Worm (Caenorhabditis elegans) whole organism, young adult: ENCODE data around the gene vab-1.

Source experiments
- B0261.1 ChIP-seq: sonication (generic microtip); optimal IDR thresholded peaks from 2 replicates; lab custom pipeline; 2016; ENCODE audit warnings: mild to moderate bottlenecking, missing genetic modification characterization, moderate library complexity, missing compliant biosample characterization
- B0336.3 ChIP-seq: fragments of 200-800 bp; sonication (Bioruptor generic); IDR thresholded peaks from 2 replicates; pipeline ENCODE4 v1.3.6; 2022; ENCODE audit warnings: missing genetic modification characterization, missing compliant biosample characterization
- C17E4.6 ChIP-seq: fragments of 200-800 bp; sonication (Bioruptor generic); IDR thresholded peaks from 2 replicates; pipeline ENCODE4 v1.3.6; 2022; ENCODE audit warnings: missing genetic modification reagents, missing genetic modification characterization, missing compliant biosample characterization
- F10E7.11 ChIP-seq: sonication (generic microtip); optimal IDR thresholded peaks from 2 replicates; lab custom pipeline; 2017; ENCODE audit warnings: mild to moderate bottlenecking, missing genetic modification characterization, moderate library complexity, missing compliant biosample characterization
- F22D6.2 ChIP-seq: sonication (generic microtip); optimal IDR thresholded peaks from 2 replicates; lab custom pipeline; 2016; ENCODE audit warnings: mild to moderate bottlenecking, missing genetic modification characterization, missing compliant biosample characterization
- F52B5.7 ChIP-seq: sonication (generic microtip); optimal IDR thresholded peaks from 2 replicates; lab custom pipeline; 2016; ENCODE audit warnings: mild to moderate bottlenecking, missing genetic modification characterization, missing compliant biosample characterization
- Y67H2A.10 ChIP-seq: fragments of 200-800 bp; sonication (Bioruptor generic); conservative IDR thresholded peaks from 2 replicates; pipeline ENCODE4 v1.3.6; 2022; ENCODE audit warnings: missing genetic modification reagents, missing genetic modification characterization, missing compliant biosample characterization
- Y79H2A.3 ChIP-seq: fragments of 200-800 bp; sonication (Bioruptor generic); conservative IDR thresholded peaks from 2 replicates; pipeline ENCODE4 v1.3.6; 2022; ENCODE audit warnings: missing genetic modification reagents, missing genetic modification characterization, missing compliant biosample characterization
- atf-7 ChIP-seq: sonication (generic microtip); optimal IDR thresholded peaks from 2 replicates; lab custom pipeline; 2017; ENCODE audit warnings: mild to moderate bottlenecking, missing genetic modification characterization, missing compliant biosample characterization
- attf-5 ChIP-seq: fragments of 200-800 bp; sonication (Bioruptor generic); optimal IDR thresholded peaks from 2 replicates; lab custom pipeline; 2018; ENCODE audit warnings: mild to moderate bottlenecking, missing genetic modification characterization, missing compliant biosample characterization
- bed-1 ChIP-seq: fragments of 200-800 bp; sonication (Bioruptor generic); IDR thresholded peaks from 2 replicates; pipeline ENCODE4 v1.3.6; 2022; ENCODE audit warnings: missing genetic modification reagents, missing genetic modification characterization, missing compliant biosample characterization
- ccch-3 ChIP-seq: fragments of 200-800 bp; sonication (Bioruptor generic); optimal IDR thresholded peaks from 2 replicates; lab custom pipeline; 2018; ENCODE audit warnings: mild to moderate bottlenecking, missing genetic modification characterization, missing compliant biosample characterization
- ceh-27 ChIP-seq: fragments of 200-800 bp; sonication (Bioruptor generic); optimal IDR thresholded peaks from 2 replicates; lab custom pipeline; 2018; ENCODE audit warnings: mild to moderate bottlenecking, missing genetic modification characterization, moderate library complexity, missing compliant biosample characterization
- ceh-40 ChIP-seq: fragments of 200-800 bp; sonication (Bioruptor generic); IDR thresholded peaks from 2 replicates; pipeline ENCODE4 v1.3.6; 2022; ENCODE audit warnings: missing genetic modification characterization, missing compliant biosample characterization
- ceh-91 ChIP-seq: fragments of 200-800 bp; sonication (Bioruptor generic); IDR thresholded peaks from 2 replicates; pipeline ENCODE4 v1.3.6; 2022; ENCODE audit warnings: missing genetic modification reagents, missing genetic modification characterization, missing compliant biosample characterization
- gei-17 ChIP-seq: fragments of 200-800 bp; sonication (Bioruptor generic); optimal IDR thresholded peaks from 2 replicates; lab custom pipeline; 2018; ENCODE audit warnings: mild to moderate bottlenecking, missing genetic modification characterization, missing compliant biosample characterization
- hrde-1 ChIP-seq: sonication (generic microtip); optimal IDR thresholded peaks from 2 replicates; lab custom pipeline; 2016; ENCODE audit warnings: missing genetic modification characterization, mild to moderate bottlenecking, missing compliant biosample characterization, moderate library complexity, missing genotype, missing genetic modification reagents, borderline replicate concordance
- lag-1 ChIP-seq: fragments of 200-800 bp; sonication (Bioruptor generic); IDR thresholded peaks from 2 replicates; pipeline ENCODE4 v1.3.6; 2022; ENCODE audit warnings: missing genetic modification reagents, missing genetic modification characterization, missing compliant biosample characterization
- let-526 ChIP-seq: fragments of 200-800 bp; sonication (Bioruptor generic); IDR thresholded peaks from 2 replicates; pipeline ENCODE4 v1.3.6; 2022; ENCODE audit warnings: missing genetic modification reagents, missing genetic modification characterization, missing compliant biosample characterization
- lin-26 ChIP-seq: fragments of 200-800 bp; sonication (Bioruptor generic); IDR thresholded peaks from 2 replicates; pipeline ENCODE4 v1.3.6; 2022; ENCODE audit warnings: missing genetic modification reagents, missing genetic modification characterization, missing compliant biosample characterization
- lir-1 ChIP-seq: fragments of 200-800 bp; sonication (Bioruptor generic); conservative IDR thresholded peaks from 2 replicates; pipeline ENCODE4 v1.3.6; 2022; ENCODE audit warnings: missing genetic modification reagents, missing genetic modification characterization, missing compliant biosample characterization
- madf-10 ChIP-seq: sonication (generic microtip); optimal IDR thresholded peaks from 2 replicates; lab custom pipeline; 2016; ENCODE audit warnings: mild to moderate bottlenecking, missing genetic modification characterization, missing compliant biosample characterization
- madf-6 ChIP-seq: fragments of 200-800 bp; sonication (Bioruptor generic); IDR thresholded peaks from 2 replicates; pipeline ENCODE4 v1.3.6; 2022; ENCODE audit warnings: missing genetic modification reagents, missing genetic modification characterization, missing compliant biosample characterization
- madf-8 ChIP-seq: fragments of 200-800 bp; sonication (Bioruptor generic); conservative IDR thresholded peaks from 2 replicates; pipeline ENCODE4 v1.3.6; 2022; ENCODE audit warnings: missing genetic modification reagents, missing genetic modification characterization, missing compliant biosample characterization
- mel-28 ChIP-seq: sonication (generic microtip); optimal IDR thresholded peaks from 2 replicates; lab custom pipeline; 2016; ENCODE audit warnings: borderline replicate concordance, mild to moderate bottlenecking, missing genetic modification characterization, missing compliant biosample characterization
- mxl-1 ChIP-seq: sonication (generic microtip); optimal IDR thresholded peaks from 2 replicates; lab custom pipeline; 2016; ENCODE audit warnings: missing genetic modification characterization, missing compliant biosample characterization
- pha-4 ChIP-seq: fragments of 150-350 bp; sonication (generic microtip); optimal IDR thresholded peaks from 2 replicates; lab custom pipeline; 2014; ENCODE audit warnings: missing biosample characterization, missing genetic modification reagents, missing genetic modification characterization
- snpc-1.1 ChIP-seq: sonication (generic microtip); optimal IDR thresholded peaks from 2 replicates; lab custom pipeline; 2017; ENCODE audit warnings: missing genetic modification characterization, mild to moderate bottlenecking, missing compliant biosample characterization, antibody characterized with exemption, moderate library complexity, missing genotype, missing genetic modification reagents; ENCODE audit not compliant: insufficient read depth
- snpc-1.3 ChIP-seq: sonication (generic microtip); optimal IDR thresholded peaks from 2 replicates; lab custom pipeline; 2017; ENCODE audit warnings: missing genetic modification characterization, mild to moderate bottlenecking, missing compliant biosample characterization, antibody characterized with exemption, moderate library complexity, missing genotype, missing genetic modification reagents; ENCODE audit not compliant: insufficient read depth
- somi-1 ChIP-seq: fragments of 200-800 bp; sonication (Bioruptor generic); optimal IDR thresholded peaks from 2 replicates; lab custom pipeline; 2018; ENCODE audit warnings: mild to moderate bottlenecking, missing genetic modification characterization, missing compliant biosample characterization
- sptf-2 ChIP-seq: fragments of 200-800 bp; sonication (Bioruptor generic); optimal IDR thresholded peaks from 2 replicates; lab custom pipeline; 2018; ENCODE audit warnings: mild to moderate bottlenecking, missing genetic modification characterization, missing compliant biosample characterization
- tbp1 ChIP-seq: fragments of 200-800 bp; sonication (Bioruptor generic); optimal IDR thresholded peaks from 2 replicates; lab custom pipeline; 2018; ENCODE audit warnings: mild to moderate bottlenecking, missing genetic modification characterization, missing compliant biosample characterization
- unc-62 ChIP-seq: fragments of 150-350 bp; optimal IDR thresholded peaks from 2 replicates; lab custom pipeline; 2014; ENCODE audit warnings: missing biosample characterization, missing genetic modification reagents, missing genetic modification characterization
- xnd-1 ChIP-seq: sonication (generic microtip); optimal IDR thresholded peaks from 2 replicates; lab custom pipeline; 2016; ENCODE audit warnings: missing genotype, missing genetic modification reagents, missing genetic modification characterization, missing compliant biosample characterization
- zfh-2 ChIP-seq: fragments of 200-800 bp; sonication (Bioruptor generic); conservative IDR thresholded peaks from 2 replicates; pipeline ENCODE4 v1.3.6; 2022; ENCODE audit warnings: missing genetic modification reagents, missing genetic modification characterization, missing compliant biosample characterization
- ztf-18 ChIP-seq: sonication (generic microtip); optimal IDR thresholded peaks from 2 replicates; lab custom pipeline; 2016; ENCODE audit warnings: missing genotype, mild to moderate bottlenecking, missing genetic modification characterization, missing compliant biosample characterization
- ztf-26 ChIP-seq: sonication (generic microtip); optimal IDR thresholded peaks from 2 replicates; lab custom pipeline; 2017; ENCODE audit warnings: missing genetic modification characterization, missing compliant biosample characterization
- ztf-3 ChIP-seq: fragments of 200-800 bp; sonication (Bioruptor generic); optimal IDR thresholded peaks from 2 replicates; lab custom pipeline; 2018; ENCODE audit warnings: mild to moderate bottlenecking, missing genetic modification characterization, missing compliant biosample characterization

The vab-1 gene

DNA sequence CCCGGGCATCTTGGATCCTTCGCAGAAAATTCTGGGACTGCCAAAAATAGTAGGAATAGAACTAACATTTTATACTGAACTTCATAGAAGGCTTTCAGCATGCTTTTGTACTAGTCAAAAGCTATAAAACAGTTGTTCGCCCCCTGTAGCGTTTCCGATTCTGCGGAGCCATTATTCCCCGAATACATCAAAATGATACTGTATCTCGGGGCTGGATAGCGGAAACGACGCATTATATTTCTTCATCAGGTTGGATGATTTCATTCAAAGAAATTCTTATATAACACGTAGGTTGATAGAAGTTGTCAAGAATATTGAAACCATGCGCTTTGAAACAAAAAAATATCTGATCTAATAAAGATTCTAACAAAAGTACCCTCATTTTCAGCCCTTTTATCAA is 46.2 kb downstream of the vab-1 start, which contains the start of gene clec-137:
TSS of gene clec-137 (minus strand) at position 101 of the 400 bp plus-strand sequence.
- no peak for TF ChIP-seq zfh-2 (GFP tag; lab: Robert Waterston, UW)
- TF ChIP-seq B0336.3 (GFP tag; lab: Robert Waterston, UW): no peak
- no peak for TF ChIP-seq Y67H2A.10 (GFP tag; lab: Robert Waterston, UW)
- TF ChIP-seq madf-10: no peak

DNA sequence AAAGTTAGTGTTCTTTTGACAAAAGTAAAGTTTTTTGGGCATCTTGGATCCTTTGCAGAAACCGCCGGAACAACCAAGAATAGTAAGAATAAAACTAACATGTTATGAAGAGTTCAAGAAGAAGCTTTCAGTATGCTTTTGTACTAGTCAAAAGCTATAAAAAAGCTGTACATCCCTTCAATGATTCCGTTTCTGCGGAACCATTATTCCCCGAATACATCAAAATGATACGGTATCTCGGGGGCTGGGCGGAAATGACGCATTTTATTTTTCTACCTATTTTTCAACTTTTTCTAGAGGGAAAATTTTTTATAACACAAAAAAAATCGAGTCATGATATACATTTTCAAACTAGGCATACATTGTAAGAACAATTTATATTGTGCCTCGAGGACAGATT is 47.9 kb downstream of the vab-1 start, which contains the start of gene clec-138:
TSS of gene clec-138 (minus strand) at position 101 of the 400 bp plus-strand sequence.
- TF ChIP-seq somi-1 (GFP tag; lab: Kevin White, UChicago) (no peak), xnd-1 (tag; lab: Kevin White, UChicago) (no peak), ceh-27 (no peak), F22D6.2 (tag; lab: Kevin White, UChicago) (no peak), madf-6 (GFP tag; lab: Robert Waterston, UW) (no peak), lag-1 (GFP tag; lab: Robert Waterston, UW) (no peak), lin-26 (GFP tag; lab: Robert Waterston, UW) (no peak), ztf-3 (GFP tag; lab: Kevin White, UChicago) (no peak), Y67H2A.10 (GFP tag; lab: Robert Waterston, UW) (no peak), attf-5 (no peak), ztf-26 (no peak), let-526 (GFP tag; lab: Robert Waterston, UW) (no peak), tbp1 (GFP tag; lab: Kevin White, UChicago) (no peak), B0261.1 (tag; lab: Kevin White, UChicago) (no peak), Y79H2A.3 (GFP tag; lab: Robert Waterston, UW) (no peak), ceh-91 (no peak), lir-1 (GFP tag; lab: Robert Waterston, UW) (no peak), mxl-1 (tag; lab: Kevin White, UChicago) (no peak)

DNA sequence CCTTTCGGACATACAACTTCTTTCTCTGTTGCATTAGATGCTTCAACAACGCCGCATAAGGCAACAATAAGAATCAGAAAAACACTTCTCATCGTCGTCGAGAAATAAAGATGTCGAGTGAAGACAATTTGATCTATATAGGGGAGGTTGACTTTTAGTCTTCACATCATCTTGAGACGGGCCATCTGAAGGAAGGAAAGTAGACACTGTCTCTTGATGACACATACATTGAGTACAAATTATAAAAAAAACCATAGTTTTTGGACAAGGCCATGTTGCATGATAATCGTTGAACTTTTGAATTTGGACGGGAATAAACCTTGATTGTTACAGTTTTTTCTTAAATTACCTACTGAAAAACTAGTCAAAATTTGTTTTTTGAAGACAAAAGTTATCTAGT is 49.9 kb downstream of the vab-1 start, which contains the start of gene clec-139:
TSS of gene clec-139 (minus strand) at position 101 of the 400 bp plus-strand sequence.
- TF ChIP-seq ztf-18 (tag; lab: Kevin White, UChicago) (no peak), pha-4 (tag; lab: Kevin White, UChicago) (no peak), F10E7.11 (no peak), ccch-3 (GFP tag; lab: Kevin White, UChicago) (no peak), snpc-1.1 (no peak), madf-8 (GFP tag; lab: Robert Waterston, UW) (no peak), sptf-2 (no peak), atf-7 (tag; lab: Kevin White, UChicago) (no peak), C17E4.6 (GFP tag; lab: Robert Waterston, UW) (no peak), gei-17 (GFP tag; lab: Kevin White, UChicago) (no peak), unc-62 (GFP tag; lab: Kevin White, UChicago) (no peak), hrde-1 (tag; lab: Kevin White, UChicago) (no peak), snpc-1.3 (no peak), F52B5.7 (tag; lab: Kevin White, UChicago) (no peak), bed-1 (GFP tag; lab: Robert Waterston, UW) (no peak), ceh-40 (GFP tag; lab: Robert Waterston, UW) (no peak), mel-28 (tag; lab: Kevin White, UChicago) (no peak)
- TF ChIP-seq, all 124 proteins: peak for 0
